Worm (Caenorhabditis elegans) whole organism, L2 larva: ENCODE measurements around the gene C44B11.6.

Source experiments
- ZK546.5 ChIP-seq: sonication (generic microtip); optimal IDR thresholded peaks from 2 replicates; lab custom pipeline; 2017; ENCODE audit warnings: missing biosample characterization, missing genetic modification characterization
- ama-1 ChIP-seq: fragments of 150-350 bp; optimal IDR thresholded peaks from 2 replicates; lab custom pipeline; 2018; ENCODE audit warnings: inconsistent platforms
- egl-27 ChIP-seq: sonication (generic microtip); optimal IDR thresholded peaks from 3 replicates; lab custom pipeline; 2017; ENCODE audit warnings: missing biosample characterization, missing genetic modification reagents, missing genetic modification characterization
- elt-1 ChIP-seq: fragments of 150-350 bp; optimal IDR thresholded peaks from 2 replicates; lab custom pipeline; 2014; ENCODE audit warnings: missing biosample characterization, missing genetic modification characterization
- fos-1 ChIP-seq: fragments of 150-350 bp; optimal IDR thresholded peaks from 2 replicates; lab custom pipeline; 2014; ENCODE audit warnings: missing biosample characterization, missing genetic modification characterization
- lin-13 ChIP-seq: fragments of 150-350 bp; optimal IDR thresholded peaks from 2 replicates; lab custom pipeline; 2014; ENCODE audit warnings: missing biosample characterization, missing genetic modification reagents, missing genetic modification characterization
- lin-39 ChIP-seq: fragments of 150-350 bp; optimal IDR thresholded peaks from 2 replicates; lab custom pipeline; 2014; ENCODE audit warnings: missing biosample characterization, missing genetic modification reagents, missing genetic modification characterization
- lsy-2 ChIP-seq, 2 experiments: fragments of 150-350 bp in 1 of 2; sonication (generic microtip) in 1 of 2; optimal IDR thresholded peaks; 2 replicates each; lab custom pipeline; 2014 to 2017; ENCODE audit warnings: missing biosample characterization in 2 of 2, missing genetic modification characterization in 2 of 2
- mdl-1 ChIP-seq, 2 experiments: fragments of 150-350 bp in 1 of 2; sonication (generic microtip) in 1 of 2; optimal IDR thresholded peaks; 2 replicates each; lab custom pipeline; 2017; ENCODE audit warnings: missing biosample characterization in 2 of 2, missing genetic modification characterization in 2 of 2
- nhr-12 ChIP-seq: fragments of 150-350 bp; optimal IDR thresholded peaks from 2 replicates; lab custom pipeline; 2014; ENCODE audit warnings: missing biosample characterization, missing genetic modification characterization
- nhr-6 ChIP-seq: fragments of 150-350 bp; optimal IDR thresholded peaks from 2 replicates; lab custom pipeline; 2014; ENCODE audit warnings: missing biosample characterization, missing genetic modification characterization
- snpc-4 ChIP-seq: fragments of 150-350 bp; optimal IDR thresholded peaks from 2 replicates; lab custom pipeline; 2014; ENCODE audit warnings: missing biosample characterization, missing genetic modification characterization
- unc-39 ChIP-seq: fragments of 150-350 bp; optimal IDR thresholded peaks from 2 replicates; lab custom pipeline; 2014; ENCODE audit warnings: missing biosample characterization, missing genetic modification characterization
- unc-62 ChIP-seq: fragments of 150-350 bp; optimal IDR thresholded peaks from 2 replicates; lab custom pipeline; 2014; ENCODE audit warnings: missing biosample characterization, missing genetic modification reagents, missing genetic modification characterization

- TF ChIP-seq lin-39 (no peak), nhr-12 (tag; lab: Kevin White, UChicago) (no peak), lsy-2 (tag; optimal IDR thresholded peaks at IDR 0.05; lab: Kevin White, UChicago) (no peak), mdl-1 (tag; optimal IDR thresholded peaks at IDR 0.05; lab: Kevin White, UChicago) (no peak), snpc-4 (tag; lab: Kevin White, UChicago) (no peak), lin-13 (GFP tag; lab: Kevin White, UChicago) (no peak), ZK546.5 (tag; lab: Kevin White, UChicago) (no peak), nhr-6 (tag; lab: Kevin White, UChicago) (no peak), unc-39 (tag; lab: Kevin White, UChicago) (no peak), fos-1 (tag; lab: Kevin White, UChicago) (no peak), ama-1 (lab: Kevin White, UChicago) (no peak), elt-1 (tag; lab: Kevin White, UChicago) (no peak), unc-62 (no peak), egl-27 (no peak)
Observed at ce11 chrIII:3107530-3107929, 45.4 kb upstream of the C44B11.6 start.
